Worm (Caenorhabditis elegans) whole organism, L1 larva: ENCODE data around the gene twk-7.

Source experiments
- aha-1 ChIP-seq: fragments of 150-350 bp; optimal IDR thresholded peaks from 2 replicates; lab custom pipeline; 2014; ENCODE audit warnings: missing biosample characterization, missing genetic modification characterization
- ama-1 ChIP-seq: fragments of 150-350 bp; optimal IDR thresholded peaks from 2 replicates; lab custom pipeline; 2014
- blmp-1 ChIP-seq: fragments of 150-350 bp; optimal IDR thresholded peaks from 2 replicates; lab custom pipeline; 2014; ENCODE audit warnings: missing biosample characterization, missing genetic modification characterization
- ceh-63 ChIP-seq: fragments of 200-800 bp; sonication (Bioruptor generic); optimal IDR thresholded peaks from 2 replicates; lab custom pipeline; 2018; ENCODE audit warnings: mild to moderate bottlenecking, missing genetic modification characterization, missing compliant biosample characterization
- ceh-82 ChIP-seq, 3 experiments: fragments of 150-350 bp in 1 of 3; sonication (generic microtip) in 2 of 3; optimal IDR thresholded peaks; 2 replicates each; lab custom pipeline; 2014 to 2017; ENCODE audit warnings: missing biosample characterization in 3 of 3, missing genetic modification characterization in 3 of 3
- ceh-88 ChIP-seq: fragments of 200-800 bp; sonication (Bioruptor generic); IDR thresholded peaks from 2 replicates; pipeline ENCODE4 v1.3.6; 2022; ENCODE audit warnings: missing genetic modification characterization, missing compliant biosample characterization
- ceh-90 ChIP-seq: sonication (generic microtip); optimal IDR thresholded peaks from 2 replicates; lab custom pipeline; 2016; ENCODE audit warnings: missing genetic modification characterization, missing compliant biosample characterization
- dpl-1 ChIP-seq, 3 experiments: fragments of 150-350 bp in 2 of 3; sonication (generic microtip) in 1 of 3; optimal IDR thresholded peaks; 2 replicates each; lab custom pipeline; 2014 to 2017; ENCODE audit warnings: missing biosample characterization in 3 of 3, missing genetic modification characterization in 3 of 3, missing genetic modification reagents in 3 of 3
- dsc-1 ChIP-seq: sonication (generic microtip); optimal IDR thresholded peaks from 2 replicates; lab custom pipeline; 2016; ENCODE audit warnings: mild to moderate bottlenecking, missing genetic modification characterization, missing compliant biosample characterization
- efl-1 ChIP-seq, 4 experiments: fragments of 150-350 bp; optimal IDR thresholded peaks in 3 of 4; peaks in 1 of 4; 1 replicate in 1 of 4; 2 replicates in 3 of 4; lab custom pipeline; 2014; ENCODE audit warnings: missing biosample characterization in 2 of 4, missing genetic modification characterization in 2 of 4, missing genetic modification reagents in 2 of 4
- efl-3 ChIP-seq: fragments of 200-800 bp; sonication (Bioruptor generic); optimal IDR thresholded peaks from 2 replicates; lab custom pipeline; 2018; ENCODE audit warnings: mild to moderate bottlenecking, missing genetic modification characterization, missing compliant biosample characterization
- elt-2 ChIP-seq: sonication (generic microtip); optimal IDR thresholded peaks from 2 replicates; lab custom pipeline; 2016; ENCODE audit warnings: missing genetic modification characterization, mild to moderate bottlenecking, inconsistent platforms, missing compliant biosample characterization, missing genetic modification reagents
- fkh-4 ChIP-seq: sonication (generic microtip); optimal IDR thresholded peaks from 2 replicates; lab custom pipeline; 2016; ENCODE audit warnings: missing compliant biosample characterization, missing genetic modification characterization, borderline replicate concordance
- hlh-17 ChIP-seq: fragments of 200-800 bp; sonication (Bioruptor generic); optimal IDR thresholded peaks from 2 replicates; lab custom pipeline; 2018; ENCODE audit warnings: missing genetic modification characterization, mild to moderate bottlenecking, missing compliant biosample characterization, moderate library complexity, borderline replicate concordance
- lin-14 ChIP-seq: fragments of 200-800 bp; sonication (Bioruptor generic); optimal IDR thresholded peaks from 2 replicates; lab custom pipeline; 2018; ENCODE audit warnings: mild to moderate bottlenecking, missing genetic modification characterization, moderate library complexity, missing compliant biosample characterization
- lin-35 ChIP-seq, 2 experiments: fragments of 150-350 bp; optimal IDR thresholded peaks; 2 replicates each; lab custom pipeline; 2014; ENCODE audit warnings: missing biosample characterization in 2 of 2, missing genetic modification characterization in 2 of 2, missing genetic modification reagents in 2 of 2
- lsy-2 ChIP-seq, 2 experiments: fragments of 150-350 bp; optimal IDR thresholded peaks; 2 replicates each; lab custom pipeline; 2014; ENCODE audit warnings: missing biosample characterization in 2 of 2, missing genetic modification characterization in 2 of 2
- mab-9 ChIP-seq: fragments of 200-800 bp; sonication (Bioruptor generic); IDR thresholded peaks from 2 replicates; pipeline ENCODE4 v1.3.6; 2022; ENCODE audit warnings: missing genetic modification reagents, missing genetic modification characterization, missing compliant biosample characterization
- mdl-1 ChIP-seq, 2 experiments: fragments of 150-350 bp; optimal IDR thresholded peaks; 2 replicates each; lab custom pipeline; 2014 to 2017; ENCODE audit warnings: missing biosample characterization in 2 of 2, missing genetic modification characterization in 2 of 2, inconsistent platforms in 1 of 2
- nhr-237 ChIP-seq: fragments of 150-350 bp; optimal IDR thresholded peaks from 2 replicates; lab custom pipeline; 2014; ENCODE audit warnings: missing biosample characterization, missing genetic modification characterization
- nhr-28 ChIP-seq: fragments of 150-350 bp; optimal IDR thresholded peaks from 2 replicates; lab custom pipeline; 2014; ENCODE audit warnings: missing biosample characterization, missing genetic modification characterization
- nhr-47 ChIP-seq: sonication (generic microtip); optimal IDR thresholded peaks from 2 replicates; lab custom pipeline; 2016; ENCODE audit warnings: mild to moderate bottlenecking, missing genetic modification characterization, moderate library complexity, missing compliant biosample characterization
- nhr-77 ChIP-seq: fragments of 150-350 bp; optimal IDR thresholded peaks from 2 replicates; lab custom pipeline; 2014; ENCODE audit warnings: missing biosample characterization, missing genetic modification characterization
- nhr-85 ChIP-seq: sonication (generic microtip); peaks from one replicate; lab custom pipeline; 2016; ENCODE audit warnings: missing genetic modification characterization, inconsistent platforms, missing compliant biosample characterization
- pag-3 ChIP-seq: sonication (generic microtip); optimal IDR thresholded peaks from 2 replicates; lab custom pipeline; 2017; ENCODE audit warnings: missing genetic modification characterization, mild to moderate bottlenecking, missing compliant biosample characterization, antibody characterized with exemption, borderline replicate concordance; ENCODE audit not compliant: insufficient read depth
- pax-3 ChIP-seq: fragments of 200-800 bp; sonication (Bioruptor generic); optimal IDR thresholded peaks from 2 replicates; lab custom pipeline; 2018; ENCODE audit warnings: mild to moderate bottlenecking, missing genetic modification characterization, moderate library complexity, missing compliant biosample characterization
- pqm-1 ChIP-seq: sonication (generic microtip); optimal IDR thresholded peaks from 3 replicates; lab custom pipeline; 2017; ENCODE audit warnings: missing biosample characterization, missing genetic modification characterization
- rnt-1 ChIP-seq: sonication (generic microtip); optimal IDR thresholded peaks from 2 replicates; lab custom pipeline; 2016; ENCODE audit warnings: mild to moderate bottlenecking, missing genetic modification characterization, moderate library complexity, missing compliant biosample characterization
- sox-4 ChIP-seq: sonication (generic microtip); optimal IDR thresholded peaks from 2 replicates; lab custom pipeline; 2016; ENCODE audit warnings: missing genetic modification characterization, missing compliant biosample characterization
- tlp-1 ChIP-seq: fragments of 150-350 bp; optimal IDR thresholded peaks from 2 replicates; lab custom pipeline; 2014; ENCODE audit warnings: missing biosample characterization, missing genetic modification characterization
- unc-30 ChIP-seq: sonication (generic microtip); optimal IDR thresholded peaks from 2 replicates; lab custom pipeline; 2017; ENCODE audit warnings: missing biosample characterization, missing genetic modification characterization
- unc-86 ChIP-seq: sonication (generic microtip); optimal IDR thresholded peaks from 2 replicates; lab custom pipeline; 2016; ENCODE audit warnings: missing genetic modification characterization, missing compliant biosample characterization
- zip-4 ChIP-seq: fragments of 200-800 bp; sonication (Bioruptor generic); optimal IDR thresholded peaks from 2 replicates; lab custom pipeline; 2018; ENCODE audit warnings: mild to moderate bottlenecking, missing genetic modification characterization, moderate library complexity, missing compliant biosample characterization

Gene twk-7

ce11 chrIII:8625125-8625524, 18.4 kb downstream of the twk-7 start:
- TF ChIP-seq efl-1 (optimal IDR thresholded peaks at IDR 0.05; lab: Kevin White, UChicago) (no peak), efl-1 (GFP tag; optimal IDR thresholded peaks at IDR 0.05 in 1 of 2; lab: Kevin White, UChicago) (peak in 1 of 2 experiments; percentile 46), nhr-77 (tag; lab: Kevin White, UChicago) (no peak)
- TF ChIP-seq, all 84 proteins: peak for 1

ce11 chrIII:8622435-8622834, 21.1 kb downstream of the twk-7 start, which contains the start of gene ceh-16:
ceh-16 (plus strand) TSS chrIII:8622735.
- TF ChIP-seq ceh-82 (tag; optimal IDR thresholded peaks at IDR 0.05; lab: Kevin White, UChicago) = no peak
- no peak for TF ChIP-seq aha-1 (tag; lab: Kevin White, UChicago)
- TF ChIP-seq unc-86 (tag; lab: Kevin White, UChicago) = no peak
- TF ChIP-seq sox-4 (tag; lab: Kevin White, UChicago) = no peak
- TF ChIP-seq ceh-88 = no peak
- no peak for TF ChIP-seq nhr-237 (tag; lab: Kevin White, UChicago)
- no peak for TF ChIP-seq pax-3
- TF ChIP-seq lsy-2 (tag; optimal IDR thresholded peaks at IDR 0.05; lab: Kevin White, UChicago) = no peak
- TF ChIP-seq dsc-1 = no peak

- TF ChIP-seq lin-35 (GFP tag; optimal IDR thresholded peaks at IDR 0.05; lab: Kevin White, UChicago) (no peak), mab-9 (GFP tag; lab: Robert Waterston, UW) (no peak), rnt-1 (tag; lab: Kevin White, UChicago) (no peak), nhr-47 (no peak), elt-2 (tag; lab: Kevin White, UChicago) (no peak), mdl-1 (tag; optimal IDR thresholded peaks at IDR 0.05; lab: Kevin White, UChicago) (no peak), blmp-1 (no peak), hlh-17 (GFP tag; lab: Kevin White, UChicago) (no peak), zip-4 (GFP tag; lab: Kevin White, UChicago) (no peak), nhr-28 (tag; lab: Kevin White, UChicago) (no peak), nhr-85 (tag; lab: Kevin White, UChicago) (no peak), ceh-90 (tag; lab: Kevin White, UChicago) (no peak), tlp-1 (tag; lab: Kevin White, UChicago) (no peak)
Measured at ce11 chrIII:8621982-8622381, 21.6 kb downstream of the twk-7 start.

ce11 chrIII:8621002-8621401, 22.5 kb downstream of the twk-7 start:
- TF ChIP-seq dpl-1 (GFP tag; optimal IDR thresholded peaks at IDR 0.05; lab: Kevin White, UChicago) (no peak), pqm-1 (no peak), ceh-63 (GFP tag; lab: Kevin White, UChicago) (no peak), efl-3 (GFP tag; lab: Kevin White, UChicago) (no peak), lsy-2 (tag; optimal IDR thresholded peaks at IDR 0.05; lab: Kevin White, UChicago) (peak in 1 of 2 experiments; percentile 44), nhr-85 (tag; lab: Kevin White, UChicago) (peak; percentile 87), lin-14 (GFP tag; lab: Kevin White, UChicago) (peak; percentile 70), blmp-1 (peak; percentile 49)

DNA sequence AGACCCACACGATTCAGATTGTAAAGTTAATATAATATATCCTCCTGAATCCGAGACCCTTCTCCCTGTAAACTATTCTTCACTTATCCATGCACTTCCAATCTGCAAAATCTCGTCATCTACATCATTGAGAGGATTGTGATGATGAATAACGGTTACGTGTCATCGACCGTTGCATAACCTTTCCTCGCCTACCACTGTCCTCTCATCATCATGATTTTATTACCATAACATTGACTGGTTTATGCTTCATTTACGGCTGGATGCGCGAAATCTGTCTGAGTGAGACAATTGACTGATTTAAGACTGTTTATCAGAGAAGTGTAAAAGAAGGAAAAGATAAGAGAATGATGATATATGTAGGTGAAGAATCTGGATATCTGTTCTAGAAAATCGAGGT, 23.3 kb downstream of the twk-7 start:
- TF ChIP-seq tlp-1 (tag; lab: Kevin White, UChicago) (no peak), sox-4 (tag; lab: Kevin White, UChicago) (no peak), unc-30 (no peak), fkh-4 (no peak), ama-1 (lab: Kevin White, UChicago) (no peak), pag-3 (tag; lab: Kevin White, UChicago) (no peak)
- TF ChIP-seq, all 84 proteins: peak for 0
